Fruit fly (Drosophila melanogaster): ENCODE data around the gene Wdr24.

Wdr24 gene

DNA sequence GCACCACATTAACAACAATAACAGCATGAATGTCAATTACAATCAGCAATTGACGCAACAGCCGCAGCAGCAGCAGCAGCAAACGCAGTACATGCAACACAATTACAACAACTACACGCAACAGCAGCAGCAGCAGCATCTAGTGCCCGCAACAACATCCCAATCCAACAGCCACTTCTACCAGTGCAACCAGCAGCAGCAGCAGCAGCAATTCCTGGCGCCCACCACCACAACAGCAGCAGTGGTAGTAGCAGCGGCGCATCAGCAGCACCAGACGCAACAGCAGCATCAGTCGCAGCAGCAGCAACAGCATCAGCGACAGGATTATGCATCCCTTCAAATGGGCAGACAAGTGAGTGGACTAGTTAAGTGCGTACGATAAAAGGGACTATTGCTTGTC, 22.3 kb upstream of the Wdr24 start:
- TF ChIP-seq CG8478 (optimal IDR thresholded peaks at IDR 0.05), result peak; percentile 73
- no peak for TF ChIP-seq cato (GFP tag; optimal IDR thresholded peaks at IDR 0.05; ENCODE audit: borderline replicate concordance)
- 0 out of 3 replicates have a peak, but pooled peaks have one; percentile 7 for TF ChIP-seq HLH4C (GFP tag; IDR thresholded peaks at IDR 0.05; ENCODE audit: partially characterized antibody)
- no peak for TF ChIP-seq Optix (GFP tag; IDR thresholded peaks at IDR 0.05)
- no peak for TF ChIP-seq Tbp (GFP tag; optimal IDR thresholded peaks at IDR 0.05)
- TF ChIP-seq CG8765 (GFP tag; IDR thresholded peaks at IDR 0.05), result no peak
- no peak for TF ChIP-seq Lim3 (GFP tag; IDR thresholded peaks at IDR 0.05)
- TF ChIP-seq CG13287 (GFP tag; IDR thresholded peaks at IDR 0.05; ENCODE audit: partially characterized antibody), result no peak
- no peak for TF ChIP-seq H2.0 (GFP tag; IDR thresholded peaks at IDR 0.05)
- peak in 1 of 2 experiments; percentile 77 for TF ChIP-seq Dfd (GFP tag; optimal IDR thresholded peaks at IDR 0.05)
- TF ChIP-seq aop (GFP tag; IDR thresholded peaks at IDR 0.05), result no peak
- no peak for TF ChIP-seq esg (GFP tag; conservative IDR thresholded peaks at IDR 0.05)

DNA sequence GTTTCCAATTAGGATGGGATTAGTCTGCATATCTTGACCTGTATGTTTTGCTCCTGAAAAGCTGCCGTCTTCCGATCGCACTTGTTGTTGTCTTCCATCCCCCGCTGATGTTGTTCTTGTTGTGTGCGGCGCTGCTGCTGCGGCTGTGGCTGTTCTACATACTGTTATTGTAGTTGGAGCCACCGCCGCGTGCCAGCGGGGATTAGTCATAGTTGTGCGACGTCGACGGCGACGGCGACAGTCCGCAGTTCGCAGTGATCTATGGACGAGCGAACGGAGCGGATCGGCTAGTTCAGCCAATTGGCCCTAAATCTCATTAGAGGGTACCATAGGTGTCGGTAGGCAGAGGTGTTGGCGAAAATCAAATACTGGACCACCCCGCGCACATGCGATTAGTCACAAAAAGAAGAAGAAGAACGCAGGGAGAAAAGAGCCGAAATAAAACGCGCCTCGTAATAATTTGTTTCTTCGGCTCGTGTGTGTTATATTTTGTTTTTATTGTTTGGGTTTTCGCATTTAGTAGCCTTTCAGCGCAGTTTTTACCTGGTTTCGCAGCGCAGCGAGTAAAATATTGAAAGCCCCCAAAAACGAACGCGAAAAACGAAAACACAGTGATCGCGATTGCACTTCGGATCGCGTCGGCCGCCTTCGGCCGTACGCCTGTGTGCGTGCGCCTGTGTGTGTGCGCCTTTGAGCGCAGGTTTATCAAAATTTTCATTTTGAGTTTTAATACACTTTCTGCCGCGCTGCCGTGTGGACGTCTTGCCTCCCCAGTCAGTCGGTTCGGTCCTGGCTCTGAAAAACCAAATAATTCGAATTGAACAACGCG, 20.6 kb upstream of the Wdr24 start, which contains the start of gene kay:
Gene kay (plus strand): TSS at position 729 of the 829 bp plus-strand sequence.
- no peak for TF ChIP-seq NK7.1 (GFP tag; optimal IDR thresholded peaks at IDR 0.05)
- TF ChIP-seq cg (GFP tag; optimal IDR thresholded peaks at IDR 0.05), result peak; percentile 49
- no peak for TF ChIP-seq Atf6 (GFP tag; IDR thresholded peaks at IDR 0.05)
- TF ChIP-seq gcm (GFP tag; optimal IDR thresholded peaks at IDR 0.05), result no peak
- TF ChIP-seq grn (GFP tag; optimal IDR thresholded peaks at IDR 0.05), result no peak
- no peak for TF ChIP-seq CG17568 (GFP tag; optimal IDR thresholded peaks at IDR 0.05)
- no peak for TF ChIP-seq gsb-n (tag; optimal IDR thresholded peaks at IDR 0.05)
- no peak for TF ChIP-seq CG15514 (GFP tag; optimal IDR thresholded peaks at IDR 0.05)
- TF ChIP-seq al (GFP tag; IDR thresholded peaks at IDR 0.05), result no peak
- peak; percentile 70 for TF ChIP-seq Adf1 (GFP tag; IDR thresholded peaks at IDR 0.05)
- no peak for TF ChIP-seq CG18764 (GFP tag; optimal IDR thresholded peaks at IDR 0.05)
- TF ChIP-seq z (GFP tag; IDR thresholded peaks at IDR 0.05), result peak; percentile 56; the same call in 1 of the 3 replicates
- TF ChIP-seq vnd (GFP tag; IDR thresholded peaks at IDR 0.05; ENCODE audit: partially characterized antibody), result 0 out of 3 replicates have a peak, but pooled peaks have one; percentile 6
- 0 out of 2 replicates have a peak, but pooled peaks have one; percentile 24 for TF ChIP-seq Oaz (GFP tag; IDR thresholded peaks at IDR 0.05)
- no peak for TF ChIP-seq gt (GFP tag; IDR thresholded peaks at IDR 0.05)
- TF ChIP-seq NC2β (GFP tag; optimal IDR thresholded peaks at IDR 0.05), result no peak
- TF ChIP-seq CG2678 (tag; optimal IDR thresholded peaks at IDR 0.05), result no peak
- no peak for TF ChIP-seq Sin3A (optimal IDR thresholded peaks at IDR 0.05)
- TF ChIP-seq Doc2 (GFP tag; IDR thresholded peaks at IDR 0.05), result no peak
- TF ChIP-seq Chrac-16 (GFP tag; optimal IDR thresholded peaks at IDR 0.05), result no peak
- 0 out of 2 replicates have a peak, but pooled peaks have one; percentile 7 for TF ChIP-seq CG13287 (GFP tag; IDR thresholded peaks at IDR 0.05; ENCODE audit: partially characterized antibody)
- TF ChIP-seq pb (GFP tag; optimal IDR thresholded peaks at IDR 0.05), result no peak
- TF ChIP-seq GATAe (GFP tag; conservative IDR thresholded peaks at IDR 0.05), result no peak
- TF ChIP-seq sim (GFP tag; IDR thresholded peaks at IDR 0.05), result no peak
- no peak for TF ChIP-seq CG13296 (GFP tag; optimal IDR thresholded peaks at IDR 0.05)
- TF ChIP-seq ato (GFP tag; IDR thresholded peaks at IDR 0.05; ENCODE audit: partially characterized antibody), result no peak
- TF ChIP-seq Hr3 (GFP tag; optimal IDR thresholded peaks at IDR 0.05), result no peak
- TF ChIP-seq Dfd (GFP tag; optimal IDR thresholded peaks at IDR 0.05), result no peak
- TF ChIP-seq cad (GFP tag; optimal IDR thresholded peaks at IDR 0.05), result peak; percentile 18
- peak; percentile 71 for TF ChIP-seq D19B (GFP tag; optimal IDR thresholded peaks at IDR 0.05)
- TF ChIP-seq wdn (GFP tag; IDR thresholded peaks at IDR 0.05), result no peak
- TF ChIP-seq CG17385 (GFP tag; optimal IDR thresholded peaks at IDR 0.05), result peak; percentile 59
- no peak for TF ChIP-seq CG18011 (GFP tag; optimal IDR thresholded peaks at IDR 0.05)
- TF ChIP-seq CG12219 (GFP tag; optimal IDR thresholded peaks at IDR 0.05), result no peak
- TF ChIP-seq Antp (GFP tag; optimal IDR thresholded peaks at IDR 0.05), result no peak
- TF ChIP-seq CG2889 (GFP tag; IDR thresholded peaks at IDR 0.05), result no peak
- TF ChIP-seq Hr78 (GFP tag; optimal IDR thresholded peaks at IDR 0.05), result no peak
- TF ChIP-seq Hr39 (optimal IDR thresholded peaks at IDR 0.05), result peak; percentile 97
- TF ChIP-seq CG3847 (GFP tag; IDR thresholded peaks at IDR 0.05), result no peak
- peak; percentile 13 for TF ChIP-seq Ets65A (GFP tag)
